Fruit fly (Drosophila melanogaster): ENCODE measurements around the gene homer.
A peak's percentile ranks its signal among the peaks of the same experiment; 100 is the strongest.

Gene homer

DNA sequence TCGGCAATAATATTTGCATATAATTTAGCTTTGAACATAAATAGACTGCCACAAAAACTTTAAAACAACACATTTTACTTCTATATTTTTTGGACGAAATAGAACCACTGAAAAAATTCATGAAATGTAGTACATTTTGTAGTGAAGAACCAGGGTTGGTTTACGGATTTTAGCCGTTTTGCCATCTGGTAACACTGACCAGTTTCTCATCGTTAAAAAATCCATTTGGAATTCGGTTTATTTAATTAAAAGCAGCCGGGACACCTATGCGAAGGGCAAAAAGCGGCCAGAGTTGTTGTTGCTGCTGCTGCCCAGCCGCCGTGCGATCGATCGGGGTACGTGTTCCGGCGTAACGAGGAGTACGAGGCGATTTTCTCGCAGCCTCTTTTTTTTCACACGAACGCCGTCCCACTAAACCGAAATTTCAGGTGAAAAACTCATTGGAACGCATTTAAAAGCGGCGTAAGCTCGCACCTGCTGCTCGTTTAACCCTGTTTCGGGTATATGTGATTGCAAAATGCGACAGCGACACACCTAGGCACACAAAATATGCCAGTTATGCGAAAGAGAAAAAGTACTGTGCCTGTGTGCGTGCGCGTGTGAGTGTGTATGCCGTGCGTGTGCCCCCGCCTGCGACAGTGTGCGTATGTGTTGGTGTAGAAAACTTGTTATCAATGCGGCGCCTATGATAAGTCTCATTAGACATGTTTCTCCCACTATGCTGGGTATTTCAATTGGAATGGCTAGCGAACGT, 768 bp upstream of the homer start, which contains the start of gene Liprin-alpha (continued):
- TF ChIP-seq Hr78 (GFP tag; optimal IDR thresholded peaks at IDR 0.05) (peak in 1 of 2 experiments; percentile 57), CG7987 (GFP tag; optimal IDR thresholded peaks at IDR 0.05) (no peak), CG17359 (tag; optimal IDR thresholded peaks at IDR 0.05) (no peak), dysf (GFP tag; IDR thresholded peaks at IDR 0.05) (no peak), CG10147 (GFP tag; optimal IDR thresholded peaks at IDR 0.05) (no peak), CG3065 (GFP tag; optimal IDR thresholded peaks at IDR 0.05) (no peak), MESR4 (GFP tag; optimal IDR thresholded peaks at IDR 0.05) (peak; percentile 79), jigr1 (GFP tag; IDR thresholded peaks at IDR 0.05) (no peak), sens (GFP tag) (peak; percentile 43), kay (GFP tag; optimal IDR thresholded peaks at IDR 0.05) (no peak), NfI (GFP tag; optimal IDR thresholded peaks at IDR 0.05) (no peak), bigmax (GFP tag; optimal IDR thresholded peaks at IDR 0.05) (no peak), CG17829 (tag; optimal IDR thresholded peaks at IDR 0.05) (no peak), CG9817 (tag; optimal IDR thresholded peaks at IDR 0.05) (no peak), Stat92E (GFP tag; optimal IDR thresholded peaks at IDR 0.05) (peak in 1 of 3 experiments; percentile 73), CG10462 (GFP tag; optimal IDR thresholded peaks at IDR 0.05) (no peak), chm (GFP tag; IDR thresholded peaks at IDR 0.05) (peak; percentile 56; the same call in 1 of the 2 replicates), PHDP (tag; optimal IDR thresholded peaks at IDR 0.05) (no peak), fd64A (GFP tag; optimal IDR thresholded peaks at IDR 0.05) (no peak), CG1233 (GFP tag; optimal IDR thresholded peaks at IDR 0.05) (no peak), CG7928 (GFP tag; optimal IDR thresholded peaks at IDR 0.05) (peak; percentile 86), toy (GFP tag; IDR thresholded peaks at IDR 0.05) (no peak), NC2β (GFP tag; optimal IDR thresholded peaks at IDR 0.05) (no peak), CG2202 (tag; optimal IDR thresholded peaks at IDR 0.05) (no peak), Awh (GFP tag; IDR thresholded peaks at IDR 0.05) (0 out of 2 replicates have a peak, but pooled peaks have one; percentile 37), Neu2 (GFP tag; optimal IDR thresholded peaks at IDR 0.05; ENCODE audit: borderline replicate concordance) (no peak), Lim3 (GFP tag; IDR thresholded peaks at IDR 0.05) (no peak), fru (optimal IDR thresholded peaks at IDR 0.05) (no peak), schlank (tag; optimal IDR thresholded peaks at IDR 0.05) (no peak), CG2889 (GFP tag; IDR thresholded peaks at IDR 0.05) (no peak), Opbp (GFP tag; IDR thresholded peaks at IDR 0.05; ENCODE audit: partially characterized antibody) (peak; percentile 29; the same call in 1 of the 3 replicates), HmgZ (tag; optimal IDR thresholded peaks at IDR 0.05) (peak; percentile 29), lmd (GFP tag; IDR thresholded peaks at IDR 0.05) (no peak), zfh1 (GFP tag; IDR thresholded peaks at IDR 0.05) (no peak), crp (GFP tag; optimal IDR thresholded peaks at IDR 0.05) (no peak), CG10979 (tag; optimal IDR thresholded peaks at IDR 0.05) (peak; percentile 20), Rx (GFP tag; IDR thresholded peaks at IDR 0.05) (no peak), nerfin-1 (tag; optimal IDR thresholded peaks at IDR 0.05) (no peak), usp (GFP tag; optimal IDR thresholded peaks at IDR 0.05) (no peak), H2.0 (GFP tag; IDR thresholded peaks at IDR 0.05) (no peak), Adf1 (GFP tag; IDR thresholded peaks at IDR 0.05) (no peak), CG1529 (GFP tag; optimal IDR thresholded peaks at IDR 0.05) (peak; percentile 87), CG9797 (GFP tag; optimal IDR thresholded peaks at IDR 0.05) (peak; percentile 51), CG10543 (GFP tag; optimal IDR thresholded peaks at IDR 0.05) (peak; percentile 25), CG17568 (GFP tag; optimal IDR thresholded peaks at IDR 0.05) (no peak), sna (GFP tag; IDR thresholded peaks at IDR 0.05; ENCODE audit: partially characterized antibody) (no peak), CG7357 (GFP tag; IDR thresholded peaks at IDR 0.05) (no peak), insv (GFP tag; optimal IDR thresholded peaks at IDR 0.05) (peak; percentile 14 to 92), CG33213 (GFP tag; optimal IDR thresholded peaks at IDR 0.05) (no peak)
